Fruit fly (Drosophila melanogaster): ENCODE data around the gene CG34300.

DNA sequence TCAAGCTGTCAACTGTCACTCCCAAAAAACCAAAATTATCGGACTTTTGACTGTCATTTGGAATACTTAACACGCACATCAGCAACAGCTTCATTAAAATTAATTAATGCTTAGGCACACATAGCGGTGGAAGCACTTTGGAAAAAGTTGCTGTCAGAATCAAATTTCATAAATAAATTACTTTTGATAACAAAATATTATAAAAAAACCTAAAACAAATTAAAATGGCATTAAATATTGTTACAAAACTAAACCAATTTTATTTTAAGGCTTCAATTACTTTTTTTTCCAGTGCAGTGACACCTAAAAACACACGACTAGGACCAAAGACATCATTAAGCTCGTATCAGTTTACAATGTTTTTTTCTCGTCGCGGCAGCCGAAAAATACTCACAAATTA, 50.2 kb downstream of the CG34300 start:
- no peak for TF ChIP-seq CG8478 (optimal IDR thresholded peaks at IDR 0.05)
- no peak for TF ChIP-seq pan (optimal IDR thresholded peaks at IDR 0.05)
- no peak for TF ChIP-seq EcR (GFP tag; optimal IDR thresholded peaks at IDR 0.05)
- TF ChIP-seq psq (optimal IDR thresholded peaks at IDR 0.05): no peak
- TF ChIP-seq usp (GFP tag; optimal IDR thresholded peaks at IDR 0.05): no peak
